Fruit fly (Drosophila melanogaster) whole organism, pupa: ENCODE measurements around the gene CG12171.

Experiments used
- CG8301 ChIP-seq: fragments of 200-800 bp; sonication (Bioruptor generic); optimal IDR thresholded peaks from 2 replicates; lab custom pipeline; 2018; ENCODE audit warnings: missing biosample characterization, mild to moderate bottlenecking, missing genetic modification characterization
- Pif1A ChIP-seq: fragments of 200-800 bp; sonication (Bioruptor generic); optimal IDR thresholded peaks from 3 replicates; lab custom pipeline; 2016; ENCODE audit warnings: missing biosample characterization, missing genetic modification characterization
- gl ChIP-seq: fragments of 200-800 bp; sonication (Bioruptor generic); optimal IDR thresholded peaks from 2 replicates; lab custom pipeline; 2018; ENCODE audit warnings: missing biosample characterization, mild to moderate bottlenecking, missing genetic modification characterization

DNA sequence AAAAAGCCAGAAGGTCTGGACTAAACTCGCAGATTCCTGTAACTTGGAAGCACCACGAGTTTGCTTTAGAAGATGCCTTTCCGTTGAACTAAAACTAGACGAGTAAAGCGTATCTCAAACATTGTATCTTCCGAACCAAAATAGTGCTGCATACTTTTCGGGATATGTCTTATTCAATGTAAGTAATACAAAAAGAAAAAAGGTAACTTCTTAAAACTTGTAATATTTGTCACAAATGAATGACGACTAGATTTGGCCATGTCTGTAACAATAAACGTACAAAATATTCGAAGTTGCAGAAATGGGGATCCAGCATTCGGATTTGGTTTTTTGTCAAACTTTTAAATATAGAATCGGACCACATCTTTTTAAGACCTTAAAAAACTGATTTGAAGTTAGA, 38.5 kb upstream of the CG12171 start:
- TF ChIP-seq gl (tag; lab: Kevin White, UChicago), result no peak
- no peak for TF ChIP-seq CG8301 (tag; lab: Kevin White, UChicago)
- TF ChIP-seq Pif1A (GFP tag; lab: Kevin White, UChicago), result no peak
